Worm (Caenorhabditis elegans): ENCODE data around the gene pqn-54.

ce11 chrV:1499140-1499539, 34.4 kb downstream of the pqn-54 start, which contains the start of gene sru-27:
- no peak for TF ChIP-seq nhr-25 (tag; optimal IDR thresholded peaks at IDR 0.05)
- no peak for TF ChIP-seq zag-1 (tag; optimal IDR thresholded peaks at IDR 0.05)
- no peak for TF ChIP-seq nhr-28 (tag; optimal IDR thresholded peaks at IDR 0.05)
- no peak for TF ChIP-seq unc-62 (GFP tag; optimal IDR thresholded peaks at IDR 0.05)
- TF ChIP-seq egl-5 (tag; optimal IDR thresholded peaks at IDR 0.05): no peak
- TF ChIP-seq ZK546.5 (tag; optimal IDR thresholded peaks at IDR 0.05): no peak
- TF ChIP-seq nhr-12 (tag; optimal IDR thresholded peaks at IDR 0.05): no peak
- TF ChIP-seq ceh-28 (tag; optimal IDR thresholded peaks at IDR 0.05): no peak

Measured in whole organism, L3 larva.